Worm (Caenorhabditis elegans) whole organism, young adult: ENCODE results near the gene str-146.

Experiments used
- C06A6.2 ChIP-seq: fragments of 200-800 bp; sonication (Bioruptor generic); conservative IDR thresholded peaks from 2 replicates; pipeline ENCODE4 v1.3.6; 2022; ENCODE audit warnings: missing genetic modification characterization, missing compliant biosample characterization
- unc-62 ChIP-seq: fragments of 150-350 bp; optimal IDR thresholded peaks from 2 replicates; lab custom pipeline; 2014; ENCODE audit warnings: missing biosample characterization, missing genetic modification reagents, missing genetic modification characterization
- ztf-6 ChIP-seq: fragments of 200-800 bp; sonication (Bioruptor generic); IDR thresholded peaks from 2 replicates; pipeline ENCODE4 v1.3.6; 2022; ENCODE audit warnings: missing genetic modification reagents, missing genetic modification characterization, missing compliant biosample characterization

- TF ChIP-seq ztf-6 (GFP tag; lab: Robert Waterston, UW) (no peak), C06A6.2 (no peak), unc-62 (GFP tag; lab: Kevin White, UChicago) (no peak)
Measured at ce11 chrV:8144515-8144914, 49.2 kb upstream of the str-146 start.
